Fruit fly (Drosophila melanogaster) S2 (cell line): ENCODE data around the gene CG31999.
A peak's percentile ranks its signal among the peaks of the same experiment; 100 is the strongest.

Experiments used
- CG8478 ChIP-seq: fragments of >200 bp; optimal IDR thresholded peaks from 2 replicates; lab custom pipeline; 2018
- CTCF ChIP-seq, 2 experiments: fragments of >200 bp; optimal IDR thresholded peaks; 2 replicates each; lab custom pipeline; 2018

The CG31999 gene

DNA sequence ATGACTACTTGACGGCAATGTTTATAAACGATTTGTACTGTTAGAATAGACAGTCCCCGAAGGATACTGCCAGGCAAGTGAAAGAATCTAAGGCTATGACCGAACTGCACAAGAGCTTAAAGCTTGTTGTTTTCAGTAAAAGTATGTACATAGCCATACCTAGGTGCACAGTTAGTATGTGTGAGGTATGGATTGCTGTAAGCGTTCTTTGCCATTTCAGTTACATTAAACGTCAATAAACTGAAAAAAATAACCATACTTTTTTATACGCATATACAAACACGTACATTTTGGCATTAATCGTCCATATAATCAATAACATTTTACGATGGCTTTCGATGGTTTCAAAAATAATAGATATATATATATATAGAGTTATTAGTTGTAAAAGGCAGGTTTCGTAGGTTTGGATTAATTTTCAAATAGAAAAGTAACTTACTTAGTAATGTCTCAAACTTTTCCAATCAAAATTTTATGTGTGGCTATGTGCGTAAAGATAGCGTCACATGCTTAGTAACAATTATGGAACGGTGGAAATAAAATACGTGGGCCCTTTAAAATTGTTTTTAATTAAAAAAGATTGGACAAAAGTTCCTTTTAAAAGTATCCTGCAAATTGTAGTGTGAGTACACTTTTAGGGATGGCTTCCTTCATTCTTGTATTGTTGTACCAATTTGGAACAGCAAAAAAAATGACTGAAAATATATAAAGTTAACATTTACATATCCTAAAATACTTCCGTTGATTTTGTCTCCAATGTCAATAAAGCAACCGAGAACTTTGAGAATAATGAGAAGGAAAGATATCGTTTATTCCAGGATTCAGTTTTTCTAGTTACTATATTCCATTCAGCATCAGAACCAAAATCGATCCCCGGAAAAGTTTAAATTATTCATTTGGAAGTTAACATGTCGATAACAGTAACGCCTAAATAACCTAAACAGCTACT is 33.9 kb downstream of the CG31999 start, which contains the start of gene Abcd1:
Gene Abcd1, minus strand, starts transcription at position 444 of the 949 bp plus-strand sequence.
- TF ChIP-seq CG8478 (lab: Kevin White, UChicago) (no peak), CTCF (optimal IDR thresholded peaks at IDR 0.05; lab: Kevin White, UChicago) (no peak)

DNA sequence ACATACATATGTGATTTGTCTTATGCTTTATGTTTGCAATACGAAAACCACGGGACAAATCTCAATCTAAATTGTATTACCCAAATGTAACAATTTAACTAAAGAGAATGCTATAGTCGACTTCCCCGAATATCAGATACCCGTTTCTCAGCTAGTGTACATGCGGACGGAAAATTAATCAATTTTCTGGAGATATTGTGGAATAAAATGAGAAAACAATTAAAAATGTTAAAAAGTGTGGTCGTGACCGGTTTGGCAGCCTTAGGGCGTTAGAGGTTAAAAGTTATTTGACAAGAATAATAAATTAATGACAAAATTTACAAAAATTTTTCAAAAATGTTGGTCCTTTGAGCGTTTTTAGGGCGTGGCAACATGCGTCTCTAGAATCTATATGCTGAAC is 35.0 kb downstream of the CG31999 start:
- TF ChIP-seq CTCF (optimal IDR thresholded peaks at IDR 0.05; lab: Kevin White, UChicago) (no peak), CG8478 (lab: Kevin White, UChicago) (no peak)

DNA sequence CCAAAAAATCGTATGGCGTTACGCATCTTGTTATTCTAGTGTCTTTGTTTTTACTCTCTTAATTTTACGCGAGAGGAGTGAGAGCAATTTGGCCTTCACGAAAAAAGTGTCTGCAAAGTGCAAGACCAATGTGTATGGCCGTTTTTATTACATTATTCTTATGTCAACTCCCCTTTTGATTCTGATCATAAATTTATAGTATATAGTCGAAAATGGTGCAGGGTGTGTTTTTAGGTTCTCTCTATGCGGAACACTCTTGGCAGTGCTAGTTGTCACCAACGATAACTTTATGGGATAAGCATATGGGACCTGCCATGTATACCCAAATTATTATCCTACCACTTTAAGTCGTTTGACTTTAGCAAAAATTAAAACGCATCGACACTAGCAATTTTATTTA is 43.9 kb downstream of the CG31999 start:
- TF ChIP-seq CG8478 (lab: Kevin White, UChicago) (no peak), CTCF (optimal IDR thresholded peaks at IDR 0.05; lab: Kevin White, UChicago) (no peak)

DNA sequence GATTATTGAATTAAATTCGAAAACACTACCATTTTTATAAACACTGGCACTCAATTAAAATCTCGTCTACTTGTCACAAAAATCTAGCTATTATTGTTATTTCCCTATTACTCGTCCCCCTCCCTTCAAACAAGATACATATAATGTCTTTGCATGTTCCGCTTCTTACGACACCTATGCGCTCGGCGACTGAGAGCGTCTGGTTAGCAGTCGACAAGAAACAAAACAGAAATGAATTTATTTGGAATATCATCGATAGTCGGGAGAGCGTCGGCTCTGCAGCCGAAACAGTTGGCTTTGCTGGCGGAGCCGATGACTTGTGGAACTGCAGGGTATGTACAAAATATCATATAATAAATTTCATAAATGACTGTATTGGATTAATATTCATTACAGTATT is 45.9 kb downstream of the CG31999 start:
- TF ChIP-seq CTCF (optimal IDR thresholded peaks at IDR 0.05; lab: Kevin White, UChicago), result no peak

DNA sequence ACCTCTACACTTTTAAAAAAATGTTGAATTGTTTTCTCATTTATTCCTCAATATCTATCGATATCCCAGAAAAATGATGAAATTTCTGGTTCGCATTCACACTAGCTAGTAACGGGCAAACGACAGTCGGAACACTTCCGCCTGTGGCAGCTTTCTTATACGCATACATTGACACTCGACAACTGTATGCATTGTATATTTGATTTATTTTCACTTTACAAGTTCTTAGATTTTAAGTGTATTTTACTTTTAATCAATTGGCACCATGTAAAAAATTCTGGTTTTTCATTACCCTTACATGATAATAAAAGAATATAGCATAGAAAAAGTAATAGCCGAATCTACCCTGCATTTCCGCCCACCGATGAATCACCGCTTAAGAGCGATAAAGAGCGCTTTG is 46.8 kb downstream of the CG31999 start:
- TF ChIP-seq CTCF (optimal IDR thresholded peaks at IDR 0.05; lab: Kevin White, UChicago) (no peak), CG8478 (lab: Kevin White, UChicago) (no peak)

DNA sequence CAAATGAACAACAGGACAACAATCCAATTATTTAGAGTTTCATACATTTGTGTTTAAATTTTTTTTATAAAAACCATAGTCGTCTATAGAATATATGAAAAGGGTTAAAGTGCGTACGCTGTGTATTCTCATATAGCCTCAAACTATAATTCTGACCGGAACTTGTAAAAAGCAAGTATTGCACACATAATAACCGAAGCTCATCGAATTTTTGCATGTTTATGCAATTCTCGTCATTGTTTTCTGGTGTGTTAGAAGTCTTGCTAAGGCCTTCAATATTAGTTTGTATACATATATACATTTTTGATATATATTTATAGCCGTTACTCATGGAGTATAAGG is 47.7 kb downstream of the CG31999 start:
- no peak for TF ChIP-seq CTCF (optimal IDR thresholded peaks at IDR 0.05; lab: Kevin White, UChicago)
- TF ChIP-seq CG8478 (lab: Kevin White, UChicago), result no peak

DNA sequence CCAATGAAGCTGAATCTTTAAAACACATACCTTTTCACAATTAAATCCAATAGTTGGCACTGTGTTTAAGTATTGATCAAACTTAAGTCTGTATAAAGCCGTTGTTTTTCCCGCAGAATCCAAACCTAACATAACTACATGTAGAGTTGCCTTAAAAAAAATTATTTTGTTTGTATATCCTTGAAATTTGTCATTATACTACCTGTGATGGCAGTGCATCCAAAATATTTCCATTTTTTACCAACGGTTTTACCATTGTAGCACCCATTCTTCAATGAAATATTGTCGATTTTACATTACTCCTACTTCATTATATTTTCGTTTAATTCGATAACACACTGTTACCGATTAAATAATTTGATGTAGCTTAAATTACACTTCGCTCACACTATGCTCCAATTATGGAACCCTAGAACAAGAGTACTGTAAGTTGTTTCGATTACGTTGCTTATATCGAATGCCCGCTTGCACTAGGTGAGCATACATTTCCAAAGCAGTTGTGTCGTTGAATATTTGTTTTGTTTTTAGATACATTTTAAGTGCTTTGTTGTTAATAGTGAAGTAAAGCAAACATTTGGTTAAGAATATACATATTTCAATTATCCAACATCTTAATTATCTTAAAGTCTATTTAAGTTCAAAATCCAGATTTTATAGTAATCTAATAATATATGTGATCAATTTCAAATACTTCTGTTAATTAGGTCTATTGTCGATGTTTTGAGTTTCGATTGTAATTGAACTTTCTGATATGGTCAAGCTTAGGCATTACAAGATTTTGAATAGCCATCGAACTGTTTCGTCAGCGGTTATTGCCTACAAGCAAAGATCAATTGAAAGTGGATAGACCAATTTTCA is 48.3 kb downstream of the CG31999 start, which contains the start of gene Arl4:
Gene Arl4, minus strand, starts transcription at position 328 of the 858 bp plus-strand sequence.
- TF ChIP-seq CTCF (optimal IDR thresholded peaks at IDR 0.05; lab: Kevin White, UChicago) (peak in 1 of 2 experiments; percentile 4), CG8478 (lab: Kevin White, UChicago) (no peak)

DNA sequence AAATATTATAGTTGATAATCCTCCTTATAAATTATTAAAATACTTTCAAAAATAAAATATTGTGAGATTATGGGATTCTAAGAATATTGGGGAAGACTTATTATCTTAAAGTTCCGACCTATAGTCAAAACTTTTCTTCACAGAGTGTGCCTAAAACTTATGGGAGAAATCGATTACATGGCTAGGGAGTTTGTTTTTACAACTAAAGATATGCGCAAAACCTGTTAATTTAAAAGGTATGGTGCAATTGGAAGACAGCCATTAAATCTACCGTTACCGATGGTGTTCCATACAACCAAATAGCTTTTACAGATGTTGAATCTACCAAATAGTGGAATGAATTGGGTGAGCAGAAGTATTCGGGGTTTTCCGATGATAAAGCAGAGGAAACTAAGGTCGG is 52.3 kb downstream of the CG31999 start, which contains the start of gene CG33978:
Gene CG33978, minus strand, starts transcription at position 395 of the 400 bp plus-strand sequence.
- TF ChIP-seq CTCF (optimal IDR thresholded peaks at IDR 0.05; lab: Kevin White, UChicago), result no peak

DNA sequence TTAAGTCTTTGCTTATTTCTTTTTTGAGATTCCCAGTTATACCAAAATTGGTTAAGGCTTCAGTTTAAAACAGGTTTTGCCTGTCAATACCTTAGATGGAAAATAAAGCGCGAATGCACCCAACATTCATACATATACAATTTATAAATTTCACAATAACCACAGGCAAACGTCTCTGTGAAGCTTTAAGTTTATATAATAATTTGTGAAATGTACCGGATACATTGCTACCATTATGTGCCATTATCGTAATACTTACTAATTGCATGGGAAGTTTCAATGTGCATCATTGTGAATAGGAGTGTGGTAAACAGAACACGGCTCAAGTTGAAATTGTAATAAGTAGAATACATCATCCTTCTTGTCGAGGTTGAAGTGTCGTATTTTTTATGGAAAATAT is 53.0 kb downstream of the CG31999 start:
- TF ChIP-seq CTCF (optimal IDR thresholded peaks at IDR 0.05; lab: Kevin White, UChicago) (no peak), CG8478 (lab: Kevin White, UChicago) (no peak)

DNA sequence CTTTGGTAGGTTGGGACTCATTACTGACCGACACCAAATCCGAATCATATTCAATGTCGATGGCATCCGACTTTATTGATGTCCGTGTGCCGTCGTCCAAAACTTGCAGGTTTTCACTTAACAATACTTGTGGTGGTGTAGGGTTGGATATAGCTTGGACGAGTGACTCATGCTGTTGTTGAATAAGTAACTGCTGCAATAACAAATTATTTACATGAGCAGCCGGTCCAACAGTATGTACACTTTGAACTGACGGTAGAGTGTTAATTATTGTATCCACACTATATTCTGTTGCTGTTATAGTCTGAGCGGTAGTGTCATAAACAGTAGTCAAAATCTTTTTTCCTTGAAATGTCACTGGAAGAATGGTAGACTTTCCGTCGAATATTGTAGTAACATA is 60.0 kb downstream of the CG31999 start:
- TF ChIP-seq CG8478 (lab: Kevin White, UChicago) (no peak), CTCF (optimal IDR thresholded peaks at IDR 0.05; lab: Kevin White, UChicago) (no peak)

DNA sequence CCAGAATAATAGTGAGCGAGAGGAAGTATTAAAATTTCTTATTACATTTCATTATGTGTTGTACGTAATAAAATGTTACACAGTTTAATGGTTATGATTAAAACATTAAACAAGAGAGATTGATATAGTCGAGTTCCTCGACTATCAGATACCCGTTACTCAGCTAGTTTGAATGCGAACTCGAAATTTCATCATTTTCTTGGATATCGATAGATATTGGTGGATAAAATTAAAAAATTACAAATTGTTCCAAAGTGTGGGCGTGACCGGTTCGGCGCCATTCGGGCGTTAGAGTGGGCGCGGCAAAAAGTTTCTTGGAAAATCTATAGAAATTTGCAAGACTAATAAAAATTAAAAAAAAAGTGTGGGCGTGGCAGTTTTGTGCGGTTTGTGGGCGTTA is 62.4 kb downstream of the CG31999 start:
- TF ChIP-seq CG8478 (lab: Kevin White, UChicago), result no peak
- no peak for TF ChIP-seq CTCF (optimal IDR thresholded peaks at IDR 0.05; lab: Kevin White, UChicago)
